Worm (Caenorhabditis elegans): Measurements from ENCODE around the gene srh-70.

DNA sequence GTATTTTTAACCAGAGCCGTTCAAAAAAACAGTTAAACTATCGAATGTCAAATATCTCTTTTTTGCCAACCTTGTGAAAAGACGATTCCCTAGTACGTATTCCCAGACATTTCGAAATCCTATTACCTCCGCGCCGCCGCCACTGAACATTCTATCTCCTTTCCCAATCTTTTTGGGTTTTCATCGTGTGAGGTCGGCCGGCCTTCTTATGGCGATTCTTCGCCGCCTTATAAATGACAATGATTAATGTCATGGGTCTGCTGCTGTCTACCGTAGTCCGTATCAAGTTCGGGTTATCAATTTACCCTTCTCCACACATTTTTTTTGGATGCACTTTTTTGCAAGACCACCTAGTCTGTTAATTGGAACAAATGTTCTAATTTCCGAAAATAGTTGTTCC, 31.0 kb upstream of the srh-70 start:
- TF ChIP-seq ham-2 (GFP tag; optimal IDR thresholded peaks at IDR 0.05) (no peak), elt-1 (tag; optimal IDR thresholded peaks at IDR 0.05; ENCODE audit: borderline replicate concordance, insufficient read depth) (no peak), mab-5 (tag; optimal IDR thresholded peaks at IDR 0.05) (no peak), lin-13 (tag; optimal IDR thresholded peaks at IDR 0.05) (no peak), nhr-76 (tag; optimal IDR thresholded peaks at IDR 0.05) (no peak), pha-4 (tag; optimal IDR thresholded peaks at IDR 0.05) (no peak), ztf-11 (tag; optimal IDR thresholded peaks at IDR 0.05) (no peak), nhr-12 (tag; optimal IDR thresholded peaks at IDR 0.05) (no peak), snpc-4 (tag; optimal IDR thresholded peaks at IDR 0.05) (no peak)

Data from whole organism, mixed stage, embryonic.